7 worm cellular contexts compared by ENCODE assay signal in the genomic region with DNA sequence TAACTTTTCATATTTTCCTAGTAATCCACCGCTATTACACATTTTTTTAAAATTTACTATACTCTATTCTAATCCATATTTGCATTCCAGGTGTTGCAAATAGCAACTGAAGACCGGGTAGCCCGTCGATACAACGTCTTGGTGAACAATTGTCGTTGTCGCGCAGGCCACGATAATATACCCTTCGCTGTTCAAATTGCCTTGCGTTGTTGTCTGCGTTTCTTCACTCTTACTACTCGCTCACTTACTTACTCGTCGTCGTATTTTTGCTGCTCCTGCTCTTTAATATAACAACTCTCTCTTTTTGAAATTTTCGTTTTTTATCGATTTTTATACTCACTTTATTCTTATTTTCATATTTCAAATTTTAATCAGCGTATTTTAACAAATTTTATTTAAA.
TF ChIP-seq lines count a peak whose summit lies in the region.

K07E3.2 (plus strand) TSS at position 400 of the 400 bp plus-strand sequence.

TF ChIP-seq in whole organism, L1 larva, 84 proteins besides CTCF, POLR2A, EP300 and RAD21:
- TF ChIP-seq nhr-71 (tag; optimal IDR thresholded peaks at IDR 0.05; lab: Kevin White, UChicago): peak; percentile 17
- TF ChIP-seq nhr-77 (tag; optimal IDR thresholded peaks at IDR 0.05; lab: Kevin White, UChicago): no peak
- no peak for TF ChIP-seq jun-1 (tag; optimal IDR thresholded peaks at IDR 0.05; lab: Kevin White, UChicago)
- peak; percentile 47 for TF ChIP-seq snu-23 (GFP tag; optimal IDR thresholded peaks at IDR 0.05; lab: Kevin White, UChicago)
- TF ChIP-seq ceh-82 (tag; optimal IDR thresholded peaks at IDR 0.05; lab: Kevin White, UChicago): peak in 1 of 3 experiments; percentile 20
- TF ChIP-seq pag-3 (tag; optimal IDR thresholded peaks at IDR 0.05; lab: Kevin White, UChicago; ENCODE audit: borderline replicate concordance, insufficient read depth): no peak
- peak; percentile 35 for TF ChIP-seq nhr-90 (tag; optimal IDR thresholded peaks at IDR 0.05; lab: Kevin White, UChicago; ENCODE audit: poor library complexity)
- no peak for TF ChIP-seq C04F5.9 (tag; optimal IDR thresholded peaks at IDR 0.05; lab: Kevin White, UChicago)
- TF ChIP-seq lin-15B (tag; optimal IDR thresholded peaks at IDR 0.05; lab: Kevin White, UChicago): no peak
- no peak for TF ChIP-seq zag-1 (tag; optimal IDR thresholded peaks at IDR 0.05; lab: Kevin White, UChicago)
- peak; percentile 11 for TF ChIP-seq xbp-1 (tag; optimal IDR thresholded peaks at IDR 0.05; lab: Kevin White, UChicago)
- no peak for TF ChIP-seq sup-37 (GFP tag; optimal IDR thresholded peaks at IDR 0.05; lab: Kevin White, UChicago)

TF ChIP-seq in whole organism, L2 larva, 48 proteins besides CTCF, POLR2A, EP300 and RAD21 (continues in another document):
- TF ChIP-seq elt-1 (tag; optimal IDR thresholded peaks at IDR 0.05; lab: Kevin White, UChicago) (no peak), unc-39 (tag; optimal IDR thresholded peaks at IDR 0.05; lab: Kevin White, UChicago) (no peak), fos-1 (tag; optimal IDR thresholded peaks at IDR 0.05; lab: Kevin White, UChicago) (no peak), mab-5 (tag; optimal IDR thresholded peaks at IDR 0.05; lab: Kevin White, UChicago) (no peak), peb-1 (tag; optimal IDR thresholded peaks at IDR 0.05; lab: Kevin White, UChicago) (no peak), unc-62 (GFP tag; optimal IDR thresholded peaks at IDR 0.05; lab: Kevin White, UChicago) (no peak), sma-9 (GFP tag; optimal IDR thresholded peaks at IDR 0.05; lab: Kevin White, UChicago) (no peak), sma-9 (tag; optimal IDR thresholded peaks at IDR 0.05; lab: Kevin White, UChicago) (no peak), lin-11 (tag; optimal IDR thresholded peaks at IDR 0.05; lab: Kevin White, UChicago) (peak; percentile 2), nhr-21 (tag; optimal IDR thresholded peaks at IDR 0.05; lab: Kevin White, UChicago) (peak; percentile 23), nhr-11 (tag; optimal IDR thresholded peaks at IDR 0.05; lab: Kevin White, UChicago) (no peak), sem-4 (tag; optimal IDR thresholded peaks at IDR 0.05; lab: Kevin White, UChicago) (no peak), lin-39 (tag; optimal IDR thresholded peaks at IDR 0.05; lab: Kevin White, UChicago) (no peak)

TF ChIP-seq in whole organism, L3 larva, 47 proteins besides CTCF, POLR2A, EP300 and RAD21:
- TF ChIP-seq nfya-1 (tag; optimal IDR thresholded peaks at IDR 0.05; lab: Kevin White, UChicago; ENCODE audit: insufficient read depth) (peak; percentile 6), jun-1 (tag; optimal IDR thresholded peaks at IDR 0.05; lab: Kevin White, UChicago) (peak; percentile 13), hmg-11 (tag; optimal IDR thresholded peaks at IDR 0.05; lab: Kevin White, UChicago) (peak; percentile 49), ceh-16 (tag; optimal IDR thresholded peaks at IDR 0.05; lab: Kevin White, UChicago) (no peak), nhr-25 (tag; optimal IDR thresholded peaks at IDR 0.05; lab: Kevin White, UChicago) (peak; percentile 24), nhr-43 (tag; optimal IDR thresholded peaks at IDR 0.05; lab: Kevin White, UChicago; ENCODE audit: poor library complexity, severe bottlenecking) (peak; percentile 57), tbx-2 (tag; optimal IDR thresholded peaks at IDR 0.05; lab: Kevin White, UChicago) (no peak), ceh-28 (tag; optimal IDR thresholded peaks at IDR 0.05; lab: Kevin White, UChicago) (peak; percentile 51)

TF ChIP-seq in whole organism, L4 larva, 104 proteins besides CTCF, POLR2A, EP300 and RAD21:
- TF ChIP-seq nhr-102 (tag; optimal IDR thresholded peaks at IDR 0.05; lab: Kevin White, UChicago): peak; percentile 52
- peak; percentile 3 for TF ChIP-seq dve-1 (tag; optimal IDR thresholded peaks at IDR 0.05; lab: Kevin White, UChicago; ENCODE audit: insufficient read depth)
- TF ChIP-seq nhr-76 (tag; optimal IDR thresholded peaks at IDR 0.05; lab: Kevin White, UChicago): no peak
- TF ChIP-seq hmg-1.1 (GFP tag; IDR thresholded peaks at IDR 0.05; lab: Robert Waterston, UW): peak; percentile 84
- no peak for TF ChIP-seq hif-1 (tag; optimal IDR thresholded peaks at IDR 0.05; lab: Kevin White, UChicago)
- peak; percentile 37 for TF ChIP-seq duxl-1 (tag; optimal IDR thresholded peaks at IDR 0.05; lab: Kevin White, UChicago; ENCODE audit: poor library complexity)
- peak; percentile 50 for TF ChIP-seq aha-1 (tag; lab: Kevin White, UChicago)
- peak; percentile 1 for TF ChIP-seq ztf-7 (tag; optimal IDR thresholded peaks at IDR 0.05; lab: Kevin White, UChicago)
- peak; percentile 41 for TF ChIP-seq mep-1 (tag; optimal IDR thresholded peaks at IDR 0.05; lab: Kevin White, UChicago)
- TF ChIP-seq mes-2 (tag; optimal IDR thresholded peaks at IDR 0.05; lab: Kevin White, UChicago; ENCODE audit: poor library complexity, severe bottlenecking): peak; percentile 66
- TF ChIP-seq rbr-2 (tag; optimal IDR thresholded peaks at IDR 0.05; lab: Kevin White, UChicago): peak; percentile 29
TF ChIP-seq in whole organism, L4 larva: peak in this region for 9.

TF ChIP-seq in whole organism, late embryonic, 69 proteins besides CTCF, POLR2A, EP300 and RAD21:
- TF ChIP-seq fax-1 (tag; optimal IDR thresholded peaks at IDR 0.05; lab: Kevin White, UChicago) (no peak), ceh-18 (tag; optimal IDR thresholded peaks at IDR 0.05; lab: Kevin White, UChicago) (no peak), ceh-34 (tag; optimal IDR thresholded peaks at IDR 0.05; lab: Kevin White, UChicago) (no peak), sdc-2 (tag; optimal IDR thresholded peaks at IDR 0.05; lab: Kevin White, UChicago) (peak; percentile 92), nfya-1 (tag; optimal IDR thresholded peaks at IDR 0.05; lab: Kevin White, UChicago) (no peak), sox-2 (GFP tag; IDR thresholded peaks at IDR 0.05; lab: Robert Waterston, UW) (no peak)
TF ChIP-seq in whole organism, late embryonic: peak in this region for 1.

TF ChIP-seq in whole organism, mixed stage, embryonic, 35 proteins besides CTCF, POLR2A, EP300 and RAD21:
- TF ChIP-seq hlh-1 (tag; optimal IDR thresholded peaks at IDR 0.05; lab: Kevin White, UChicago): peak; percentile 28
- peak; percentile 5 for TF ChIP-seq ces-1 (GFP tag; optimal IDR thresholded peaks at IDR 0.05; lab: Kevin White, UChicago)
- no peak for TF ChIP-seq mab-5 (tag; optimal IDR thresholded peaks at IDR 0.05; lab: Kevin White, UChicago)

TF ChIP-seq in whole organism, young adult, 124 proteins besides CTCF, POLR2A, EP300 and RAD21:
- TF ChIP-seq gei-17 (GFP tag; optimal IDR thresholded peaks at IDR 0.05; lab: Kevin White, UChicago): peak; percentile 40
- TF ChIP-seq hmg-1.2 (GFP tag; IDR thresholded peaks at IDR 0.05; lab: Robert Waterston, UW): peak; percentile 63; the same call in 1 of the 2 replicates
- peak; percentile 57 for TF ChIP-seq lin-40 (tag; optimal IDR thresholded peaks at IDR 0.05; lab: Kevin White, UChicago)
- TF ChIP-seq tlf-1 (GFP tag; optimal IDR thresholded peaks at IDR 0.05; lab: Kevin White, UChicago): no peak
- TF ChIP-seq Y67H2A.10 (GFP tag; conservative IDR thresholded peaks at IDR 0.05; lab: Robert Waterston, UW): no peak
- TF ChIP-seq nhr-80 (tag; optimal IDR thresholded peaks at IDR 0.05; lab: Kevin White, UChicago): peak; percentile 8
- TF ChIP-seq ZK185.1 (tag; optimal IDR thresholded peaks at IDR 0.05; lab: Kevin White, UChicago; ENCODE audit: poor library complexity, severe bottlenecking): peak; percentile 23
TF ChIP-seq in whole organism, young adult: peak in this region for 5.
